Worm (Caenorhabditis elegans): ENCODE measurements around the gene unc-36.

Gene unc-36

ce11 chrIII:8220081-8220480, 19.1 kb upstream of the unc-36 start:
- no peak for TF ChIP-seq nhr-77 (tag; optimal IDR thresholded peaks at IDR 0.05)
- no peak for TF ChIP-seq lin-15B (tag; optimal IDR thresholded peaks at IDR 0.05)
- TF ChIP-seq ceh-28 (tag; optimal IDR thresholded peaks at IDR 0.05), result no peak
- TF ChIP-seq tbx-2 (tag; optimal IDR thresholded peaks at IDR 0.05), result no peak
- TF ChIP-seq skn-1 (tag; optimal IDR thresholded peaks at IDR 0.05), result no peak
- TF ChIP-seq zag-1 (tag; optimal IDR thresholded peaks at IDR 0.05), result no peak
- no peak for TF ChIP-seq lsy-12 (tag; optimal IDR thresholded peaks at IDR 0.05)

DNA sequence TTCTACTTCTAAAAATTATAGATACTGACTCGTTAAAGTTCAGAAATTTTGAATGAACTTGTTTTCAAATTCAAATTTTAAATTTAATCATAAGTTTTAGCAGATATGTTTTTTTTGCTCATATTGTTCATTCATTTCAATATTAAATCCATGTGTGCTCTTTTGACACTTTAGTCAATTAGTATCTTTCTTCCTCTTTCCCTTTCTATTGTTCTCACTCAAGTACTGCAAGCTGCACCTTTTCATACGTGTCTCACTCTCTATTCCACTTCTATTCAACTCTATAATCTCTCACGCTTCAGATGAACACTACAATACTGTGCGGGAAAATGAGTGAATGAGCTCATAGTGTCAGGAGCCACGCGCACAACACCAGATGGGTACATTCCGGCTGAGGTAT, 16.9 kb upstream of the unc-36 start, which contains the start of gene C30A5.16:
Gene C30A5.16, plus strand, starts transcription at position 301 of the 400 bp plus-strand sequence.
- TF ChIP-seq ztf-11 (tag; optimal IDR thresholded peaks at IDR 0.05) (no peak), ceh-28 (tag; optimal IDR thresholded peaks at IDR 0.05) (no peak), R02D3.7 (tag; optimal IDR thresholded peaks at IDR 0.05) (no peak), elt-1 (tag; optimal IDR thresholded peaks at IDR 0.05) (no peak), lin-15B (tag; optimal IDR thresholded peaks at IDR 0.05) (no peak), skn-1 (tag; optimal IDR thresholded peaks at IDR 0.05) (no peak), nhr-11 (tag; optimal IDR thresholded peaks at IDR 0.05) (no peak), elt-3 (tag; optimal IDR thresholded peaks at IDR 0.05) (no peak), nhr-28 (tag; optimal IDR thresholded peaks at IDR 0.05) (no peak), pqm-1 (tag; optimal IDR thresholded peaks at IDR 0.05) (no peak), snpc-4 (tag; optimal IDR thresholded peaks at IDR 0.05) (no peak), hmg-11 (tag; optimal IDR thresholded peaks at IDR 0.05) (no peak), nhr-77 (tag; optimal IDR thresholded peaks at IDR 0.05) (no peak)

DNA sequence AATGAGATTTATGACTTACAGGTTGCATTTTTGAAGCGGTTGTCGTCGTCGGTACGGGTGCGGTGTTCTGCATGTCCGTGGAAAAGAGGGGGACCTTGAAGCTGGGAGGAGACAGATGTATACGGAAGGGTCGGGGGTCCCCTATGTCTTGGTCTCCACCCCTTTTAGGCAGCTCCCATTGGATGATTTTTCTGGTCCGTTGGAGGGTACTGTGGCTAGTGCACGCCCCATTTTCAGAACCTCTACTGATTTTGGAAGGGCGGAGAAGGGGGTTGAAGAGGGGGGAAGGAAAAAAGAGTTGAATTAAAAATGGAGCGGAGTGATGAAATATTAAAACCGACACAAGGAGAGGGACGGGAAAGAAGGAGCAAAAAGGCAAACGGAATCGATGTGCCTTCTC, 15.2 kb upstream of the unc-36 start, which contains the start of gene unc-86:
Gene unc-86, minus strand, starts transcription at position 113 of the 400 bp plus-strand sequence.
- TF ChIP-seq nfya-1 (tag; optimal IDR thresholded peaks at IDR 0.05; ENCODE audit: insufficient read depth) (peak; percentile 67), zag-1 (tag; optimal IDR thresholded peaks at IDR 0.05) (no peak)

ce11 chrIII:8211562-8211961, 10.5 kb upstream of the unc-36 start:
- TF ChIP-seq daf-12 (tag; optimal IDR thresholded peaks at IDR 0.05), result no peak
- peak; percentile 21 for TF ChIP-seq nfya-1 (tag; optimal IDR thresholded peaks at IDR 0.05; ENCODE audit: insufficient read depth)

DNA sequence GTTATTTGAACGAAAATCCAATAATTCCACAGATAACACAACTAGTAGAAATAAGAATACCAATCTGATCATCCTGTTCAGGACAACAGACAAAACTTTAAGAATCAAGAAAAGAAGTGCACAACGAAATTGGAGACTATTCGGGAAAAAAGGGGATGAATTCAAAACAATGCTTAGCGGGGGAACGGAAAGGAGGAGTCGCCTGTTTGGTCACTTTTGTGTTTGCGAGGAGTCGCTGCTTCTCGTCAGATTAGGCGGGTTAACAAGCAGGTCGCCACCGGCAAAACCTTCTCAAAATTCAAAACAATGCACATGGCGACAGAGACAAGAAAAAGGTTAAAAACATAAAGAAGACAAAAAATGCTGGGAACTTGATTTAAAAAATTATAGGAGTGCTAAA, 8.8 kb upstream of the unc-36 start, which contains the start of gene C30A5.10:
Gene C30A5.10, minus strand, starts transcription at position 101 of the 400 bp plus-strand sequence.
- TF ChIP-seq jun-1 (tag; optimal IDR thresholded peaks at IDR 0.05) (no peak), nhr-237 (tag; optimal IDR thresholded peaks at IDR 0.05) (no peak), nfya-1 (tag; optimal IDR thresholded peaks at IDR 0.05; ENCODE audit: insufficient read depth) (no peak), daf-12 (tag; optimal IDR thresholded peaks at IDR 0.05) (no peak), pha-4 (tag; optimal IDR thresholded peaks at IDR 0.05) (no peak), lin-39 (tag; optimal IDR thresholded peaks at IDR 0.05) (no peak), snpc-4 (tag; optimal IDR thresholded peaks at IDR 0.05) (no peak)

DNA sequence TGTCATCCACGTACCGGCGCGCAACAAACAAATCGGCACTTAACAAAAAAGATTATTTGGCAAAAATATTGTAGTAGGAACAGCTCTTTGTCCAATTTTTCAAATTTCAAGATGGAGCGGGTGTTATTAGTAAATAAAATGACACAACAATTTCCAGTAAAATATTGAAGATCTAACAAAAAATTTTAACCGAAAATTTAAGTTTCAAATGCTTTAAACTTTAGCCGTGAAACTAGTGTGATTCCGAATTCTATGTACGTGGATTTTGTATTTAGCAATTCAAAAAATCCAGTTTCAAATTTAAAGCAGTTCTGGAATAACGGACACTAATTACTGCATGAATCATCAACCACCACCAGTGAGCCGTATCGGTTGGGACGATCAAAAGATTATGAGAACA, 1.7 kb upstream of the unc-36 start, which contains the start of gene snb-5:
Gene snb-5, plus strand, starts transcription at position 301 of the 400 bp plus-strand sequence.
- TF ChIP-seq fkh-10 (GFP tag; optimal IDR thresholded peaks at IDR 0.05) (no peak), snpc-4 (tag; optimal IDR thresholded peaks at IDR 0.05) (no peak), nhr-77 (tag; optimal IDR thresholded peaks at IDR 0.05) (no peak), ZK546.5 (tag; optimal IDR thresholded peaks at IDR 0.05) (no peak), daf-12 (tag; optimal IDR thresholded peaks at IDR 0.05) (no peak), lin-15B (tag; optimal IDR thresholded peaks at IDR 0.05) (no peak), tbx-2 (tag; optimal IDR thresholded peaks at IDR 0.05) (no peak), jun-1 (tag; optimal IDR thresholded peaks at IDR 0.05) (no peak), nfya-1 (tag; optimal IDR thresholded peaks at IDR 0.05; ENCODE audit: insufficient read depth) (no peak), ceh-9 (tag; optimal IDR thresholded peaks at IDR 0.05) (no peak), fos-1 (tag; optimal IDR thresholded peaks at IDR 0.05) (no peak), egl-27 (tag; optimal IDR thresholded peaks at IDR 0.05) (no peak), lsy-12 (tag; optimal IDR thresholded peaks at IDR 0.05) (no peak), ztf-4 (tag; optimal IDR thresholded peaks at IDR 0.05) (no peak), ceh-16 (tag; optimal IDR thresholded peaks at IDR 0.05) (no peak)

- no peak for TF ChIP-seq mdl-1 (tag; optimal IDR thresholded peaks at IDR 0.05)
- peak; percentile 5 for TF ChIP-seq nhr-11 (tag; optimal IDR thresholded peaks at IDR 0.05)
- TF ChIP-seq aly-2 (tag; optimal IDR thresholded peaks at IDR 0.05), result no peak
- TF ChIP-seq nhr-43 (tag; optimal IDR thresholded peaks at IDR 0.05; ENCODE audit: poor library complexity, severe bottlenecking), result no peak
- no peak for TF ChIP-seq ama-1 (optimal IDR thresholded peaks at IDR 0.05)
- peak; percentile 60 for TF ChIP-seq lin-39 (tag; optimal IDR thresholded peaks at IDR 0.05)
- TF ChIP-seq nfya-1 (tag; optimal IDR thresholded peaks at IDR 0.05; ENCODE audit: insufficient read depth), result peak; percentile 77
- no peak for TF ChIP-seq egl-27 (tag; optimal IDR thresholded peaks at IDR 0.05)
- TF ChIP-seq snpc-4 (tag; optimal IDR thresholded peaks at IDR 0.05), result peak; percentile 43
- TF ChIP-seq unc-62 (GFP tag; optimal IDR thresholded peaks at IDR 0.05), result no peak
- TF ChIP-seq fkh-2 (tag; optimal IDR thresholded peaks at IDR 0.05), result no peak
- TF ChIP-seq eor-1 (tag; optimal IDR thresholded peaks at IDR 0.05), result no peak
- TF ChIP-seq lin-15B (tag; optimal IDR thresholded peaks at IDR 0.05), result peak; percentile 33
- TF ChIP-seq ceh-82 (tag; optimal IDR thresholded peaks at IDR 0.05), result no peak
- TF ChIP-seq egl-5 (tag; optimal IDR thresholded peaks at IDR 0.05), result no peak
- no peak for TF ChIP-seq hmg-11 (tag; optimal IDR thresholded peaks at IDR 0.05)
- TF ChIP-seq pha-4 (tag; optimal IDR thresholded peaks at IDR 0.05), result no peak
- TF ChIP-seq ztf-4 (tag; optimal IDR thresholded peaks at IDR 0.05), result no peak
Observed at ce11 chrIII:8201760-8202159, 743 bp upstream of the unc-36 start.
